Fruit fly (Drosophila melanogaster) whole organism, prepupa: ENCODE measurements around the gene chas.

Experiments
- Blimp-1 ChIP-seq: fragments of 200-800 bp; sonication (Bioruptor generic); optimal IDR thresholded peaks from 3 replicates; lab custom pipeline; 2017; ENCODE audit warnings: missing biosample characterization, missing genetic modification characterization, mild to moderate bottlenecking, moderate library complexity, missing genetic modification reagents
- CG10669 ChIP-seq: fragments of 200-800 bp; sonication (Bioruptor generic); optimal IDR thresholded peaks from 3 replicates; lab custom pipeline; 2018; ENCODE audit warnings: missing biosample characterization, mild to moderate bottlenecking, missing genetic modification characterization, moderate library complexity
- CG11294 ChIP-seq: fragments of 200-800 bp; sonication (Bioruptor generic); IDR thresholded peaks from 2 replicates; pipeline ENCODE4 v1.3.6; 2022; ENCODE audit warnings: missing biosample characterization, missing genetic modification characterization
- CG11762 ChIP-seq: fragments of 200-800 bp; sonication (Bioruptor generic); optimal IDR thresholded peaks from 3 replicates; lab custom pipeline; 2016; ENCODE audit warnings: missing biosample characterization, missing genetic modification characterization; ENCODE audit not compliant: insufficient read depth
- CG1621 ChIP-seq: fragments of 200-800 bp; sonication (Bioruptor generic); optimal IDR thresholded peaks from 3 replicates; lab custom pipeline; 2018; ENCODE audit warnings: missing biosample characterization, mild to moderate bottlenecking, missing genetic modification characterization
- CG16779 ChIP-seq: fragments of 200-800 bp; sonication (Bioruptor generic); optimal IDR thresholded peaks from 3 replicates; lab custom pipeline; 2017; ENCODE audit warnings: missing biosample characterization, mild to moderate bottlenecking, missing genetic modification characterization
- CG3032 ChIP-seq: fragments of 200-800 bp; optimal IDR thresholded peaks from 2 replicates; lab custom pipeline; 2019; ENCODE audit warnings: missing biosample characterization, mild to moderate bottlenecking, missing genetic modification characterization, moderate library complexity
- CG32006 ChIP-seq: fragments of 200-800 bp; sonication (Bioruptor generic); optimal IDR thresholded peaks from 3 replicates; lab custom pipeline; 2017; ENCODE audit warnings: missing biosample characterization, mild to moderate bottlenecking, missing genetic modification characterization
- CG34406 ChIP-seq: fragments of 200-800 bp; sonication (Bioruptor generic); optimal IDR thresholded peaks from 3 replicates; lab custom pipeline; 2016; ENCODE audit warnings: missing biosample characterization, missing genetic modification characterization
- CG3919 ChIP-seq: fragments of 200-800 bp; sonication (Bioruptor generic); optimal IDR thresholded peaks from 3 replicates; lab custom pipeline; 2016; ENCODE audit warnings: missing biosample characterization, missing genetic modification characterization
- CG4318 ChIP-seq: fragments of 200-800 bp; sonication (Bioruptor generic); optimal IDR thresholded peaks from 3 replicates; lab custom pipeline; 2017; ENCODE audit warnings: missing biosample characterization, mild to moderate bottlenecking, missing genetic modification characterization
- CG6163 ChIP-seq: fragments of 200-800 bp; sonication (Bioruptor generic); IDR thresholded peaks from 3 replicates; pipeline ENCODE4 v1.3.6; 2022; ENCODE audit warnings: missing biosample characterization, missing genetic modification characterization
- CG6276 ChIP-seq: fragments of 200-800 bp; sonication (Bioruptor generic); optimal IDR thresholded peaks from 2 replicates; lab custom pipeline; 2017; ENCODE audit warnings: missing biosample characterization, mild to moderate bottlenecking, missing genetic modification characterization
- CG6792 ChIP-seq: fragments of 200-800 bp; sonication (Bioruptor generic); optimal IDR thresholded peaks from 3 replicates; lab custom pipeline; 2016; ENCODE audit warnings: missing biosample characterization, missing genetic modification characterization
- CG6854 ChIP-seq: fragments of 200-800 bp; sonication (Bioruptor generic); optimal IDR thresholded peaks from 2 replicates; lab custom pipeline; 2017; ENCODE audit warnings: missing biosample characterization, mild to moderate bottlenecking, missing genetic modification characterization
- CG7368 ChIP-seq: fragments of 200-800 bp; sonication (Bioruptor generic); optimal IDR thresholded peaks from 3 replicates; lab custom pipeline; 2016; ENCODE audit warnings: missing biosample characterization, missing genetic modification characterization
- CG8119 ChIP-seq: fragments of 200-800 bp; sonication (Bioruptor generic); IDR thresholded peaks from 3 replicates; pipeline ENCODE4 v1.3.6; 2022; ENCODE audit warnings: missing biosample characterization, missing genetic modification characterization
- CG8319 ChIP-seq: fragments of 200-800 bp; sonication (Bioruptor generic); optimal IDR thresholded peaks from 3 replicates; lab custom pipeline; 2016; ENCODE audit warnings: missing biosample characterization, missing genetic modification characterization
- CG8632 ChIP-seq: fragments of 200-800 bp; sonication (Bioruptor generic); optimal IDR thresholded peaks from 3 replicates; lab custom pipeline; 2016; ENCODE audit warnings: missing biosample characterization, missing genetic modification characterization
- CG9139 ChIP-seq: fragments of 200-800 bp; sonication (Bioruptor generic); optimal IDR thresholded peaks from 3 replicates; lab custom pipeline; 2017; ENCODE audit warnings: missing biosample characterization, mild to moderate bottlenecking, missing genetic modification characterization
- Eip93F ChIP-seq: fragments of 200-800 bp; sonication (Bioruptor generic); optimal IDR thresholded peaks from 2 replicates; lab custom pipeline; 2016; ENCODE audit warnings: missing biosample characterization, mild to moderate bottlenecking, missing genetic modification characterization
- Ets21C ChIP-seq: fragments of 200-800 bp; sonication (Bioruptor generic); optimal IDR thresholded peaks from 3 replicates; lab custom pipeline; 2016; ENCODE audit warnings: missing biosample characterization, missing genetic modification characterization
- Ets96B ChIP-seq: fragments of 200-800 bp; optimal IDR thresholded peaks from 2 replicates; lab custom pipeline; 2019; ENCODE audit warnings: missing biosample characterization, mild to moderate bottlenecking, missing genetic modification characterization, moderate library complexity
- Gug ChIP-seq: fragments of 200-800 bp; sonication (Bioruptor generic); IDR thresholded peaks from 2 replicates; pipeline ENCODE4 v1.3.6; 2022; ENCODE audit warnings: missing biosample characterization, missing genetic modification characterization
- Hr38 ChIP-seq: sonication (Bioruptor generic); optimal IDR thresholded peaks from 2 replicates; lab custom pipeline; 2016; ENCODE audit warnings: missing biosample characterization, missing genetic modification characterization
- Hr39 ChIP-seq: fragments of 200-800 bp; sonication (Bioruptor generic); optimal IDR thresholded peaks from 2 replicates; lab custom pipeline; 2016; ENCODE audit warnings: missing biosample characterization, missing genetic modification characterization
- Hr4 ChIP-seq: fragments of 200-800 bp; sonication (Bioruptor generic); optimal IDR thresholded peaks from 3 replicates; lab custom pipeline; 2016; ENCODE audit warnings: missing biosample characterization, missing genetic modification characterization
- Lpt ChIP-seq: fragments of 200-800 bp; sonication (Bioruptor generic); optimal IDR thresholded peaks from 3 replicates; lab custom pipeline; 2016; ENCODE audit warnings: missing biosample characterization, missing genetic modification characterization
- Met ChIP-seq: fragments of 200-800 bp; sonication (Bioruptor generic); optimal IDR thresholded peaks from 3 replicates; lab custom pipeline; 2016; ENCODE audit warnings: missing biosample characterization, missing genetic modification characterization
- Sox102F ChIP-seq: fragments of 200-800 bp; sonication (Bioruptor generic); optimal IDR thresholded peaks from 2 replicates; lab custom pipeline; 2016; ENCODE audit warnings: missing biosample characterization, mild to moderate bottlenecking, missing genetic modification characterization
- acj6 ChIP-seq: fragments of 200-800 bp; sonication (Bioruptor generic); optimal IDR thresholded peaks from 3 replicates; lab custom pipeline; 2016; ENCODE audit warnings: missing biosample characterization, missing genetic modification characterization
- cyc ChIP-seq: fragments of 200-800 bp; sonication (Bioruptor generic); optimal IDR thresholded peaks from 3 replicates; lab custom pipeline; 2016; ENCODE audit warnings: missing biosample characterization, missing genetic modification characterization
- dac ChIP-seq: fragments of 200-800 bp; sonication (Bioruptor generic); optimal IDR thresholded peaks from 2 replicates; lab custom pipeline; 2017; ENCODE audit warnings: missing biosample characterization, mild to moderate bottlenecking, missing genetic modification characterization
- dsx ChIP-seq: fragments of 200-800 bp; optimal IDR thresholded peaks from 3 replicates; lab custom pipeline; 2019; ENCODE audit warnings: missing biosample characterization, mild to moderate bottlenecking, missing genetic modification characterization, moderate library complexity; ENCODE audit not compliant: poor library complexity, severe bottlenecking
- esn ChIP-seq: fragments of 200-800 bp; sonication (Bioruptor generic); optimal IDR thresholded peaks from 2 replicates; lab custom pipeline; 2016; ENCODE audit warnings: missing biosample characterization, mild to moderate bottlenecking, missing genetic modification characterization, moderate library complexity
- fd59A ChIP-seq: fragments of 200-800 bp; sonication (Bioruptor generic); optimal IDR thresholded peaks from 2 replicates; lab custom pipeline; 2017; ENCODE audit warnings: missing biosample characterization, mild to moderate bottlenecking, missing genetic modification characterization, missing genetic modification reagents
- fd85E ChIP-seq: fragments of 200-800 bp; sonication (Bioruptor generic); optimal IDR thresholded peaks from 3 replicates; lab custom pipeline; 2016; ENCODE audit warnings: missing biosample characterization, missing genetic modification characterization
- lz ChIP-seq: fragments of 200-800 bp; sonication (Bioruptor generic); optimal IDR thresholded peaks from 3 replicates; lab custom pipeline; 2016; ENCODE audit warnings: missing biosample characterization, missing genetic modification characterization
- pdm3 ChIP-seq: fragments of 200-800 bp; sonication (Bioruptor generic); optimal IDR thresholded peaks from 3 replicates; lab custom pipeline; 2016; ENCODE audit warnings: missing biosample characterization, missing genetic modification characterization
- salr ChIP-seq, 2 experiments: fragments of 200-800 bp; sonication (Bioruptor generic); optimal IDR thresholded peaks; 3 replicates each; lab custom pipeline; 2016 to 2018; ENCODE audit warnings: missing biosample characterization in 2 of 2, missing genetic modification characterization in 2 of 2, mild to moderate bottlenecking in 1 of 2
- spab ChIP-seq: fragments of 200-800 bp; sonication (Bioruptor generic); optimal IDR thresholded peaks from 2 replicates; lab custom pipeline; 2017; ENCODE audit warnings: missing biosample characterization, mild to moderate bottlenecking, missing genetic modification characterization, missing genetic modification reagents
- svp ChIP-seq: fragments of 200-800 bp; sonication (Bioruptor generic); peaks from one replicate; lab custom pipeline; 2016; ENCODE audit warnings: missing biosample characterization, missing genetic modification characterization
- topi ChIP-seq: fragments of 200-800 bp; sonication (Bioruptor generic); optimal IDR thresholded peaks from 3 replicates; lab custom pipeline; 2016; ENCODE audit warnings: missing biosample characterization, missing genetic modification characterization
- vri ChIP-seq: fragments of 200-800 bp; sonication (Bioruptor generic); optimal IDR thresholded peaks from 3 replicates; lab custom pipeline; 2016; ENCODE audit warnings: missing biosample characterization, mild to moderate bottlenecking, missing genetic modification characterization

Gene chas

dm6 chrX:17686179-17686578, 12.4 kb downstream of the chas start (continued):
- TF ChIP-seq Ets21C (GFP tag; lab: Kevin White, UChicago) (no peak), Hr38 (no peak), Eip93F (no peak), dsx (peak; percentile 22), pdm3 (GFP tag; lab: Kevin White, UChicago) (peak; percentile 2), CG6854 (GFP tag; lab: Kevin White, UChicago) (no peak), CG3919 (GFP tag; lab: Kevin White, UChicago) (peak; percentile 37), CG8119 (peak; percentile 48; the same call in 2 of the 3 replicates), Hr4 (peak; percentile 44), fd85E (GFP tag; lab: Kevin White, UChicago) (no peak), Hr39 (GFP tag; lab: Kevin White, UChicago) (no peak), salr (GFP tag; optimal IDR thresholded peaks at IDR 0.05; lab: Kevin White, UChicago) (peak in 1 of 2 experiments; percentile 16), acj6 (GFP tag; lab: Kevin White, UChicago) (peak; percentile 53), CG6276 (GFP tag; lab: Kevin White, UChicago) (peak; percentile 66), spab (GFP tag; lab: Kevin White, UChicago) (peak; percentile 21), CG8632 (GFP tag; lab: Kevin White, UChicago) (no peak), CG4318 (GFP tag; lab: Kevin White, UChicago) (peak; percentile 29), CG34406 (GFP tag; lab: Kevin White, UChicago) (no peak)
- TF ChIP-seq, all 60 proteins: peak for 25

- no peak for TF ChIP-seq CG6792 (GFP tag; lab: Kevin White, UChicago)
- TF ChIP-seq CG11294 (GFP tag; lab: Robert Waterston, UW) = no peak
- TF ChIP-seq esn = no peak
- no peak for TF ChIP-seq CG3032
- TF ChIP-seq CG6163 (GFP tag; lab: Robert Waterston, UW) = no peak
- TF ChIP-seq CG32006 (GFP tag; lab: Kevin White, UChicago) = no peak
- no peak for TF ChIP-seq Hr4
- no peak for TF ChIP-seq CG6854 (GFP tag; lab: Kevin White, UChicago)
- TF ChIP-seq spab (GFP tag; lab: Kevin White, UChicago) = no peak
- TF ChIP-seq CG4318 (GFP tag; lab: Kevin White, UChicago) = no peak
Observed at dm6 chrX:17683506-17683858, 15.0 kb downstream of the chas start.

dm6 chrX:17682745-17683505, 15.6 kb downstream of the chas start:
- TF ChIP-seq Sox102F (GFP tag; lab: Kevin White, UChicago) = peak; percentile 90
- peak; percentile 97 for TF ChIP-seq esn
- peak; percentile 90 for TF ChIP-seq CG9139 (GFP tag; lab: Kevin White, UChicago)
- peak; percentile 92 for TF ChIP-seq CG8632 (GFP tag; lab: Kevin White, UChicago)
- TF ChIP-seq vri (GFP tag; lab: Kevin White, UChicago) = peak; percentile 88
- TF ChIP-seq pdm3 (GFP tag; lab: Kevin White, UChicago) = peak; percentile 95
- peak; percentile 94 for TF ChIP-seq Met
- peak; percentile 94 for TF ChIP-seq lz (GFP tag; lab: Kevin White, UChicago)
- peak; percentile 89 for TF ChIP-seq CG10669 (GFP tag; lab: Kevin White, UChicago)
- peak; percentile 91 for TF ChIP-seq CG11762 (GFP tag; lab: Kevin White, UChicago)
- peak; percentile 93 for TF ChIP-seq acj6 (GFP tag; lab: Kevin White, UChicago)
- TF ChIP-seq Ets96B (tag; lab: Kevin White, UChicago) = peak; percentile 85
- peak; percentile 94 for TF ChIP-seq Lpt (GFP tag; lab: Kevin White, UChicago)
- TF ChIP-seq topi = peak; percentile 96
- peak; percentile 93 for TF ChIP-seq Gug
- peak; percentile 84 for TF ChIP-seq fd59A (GFP tag; lab: Kevin White, UChicago)
- peak; percentile 86 for TF ChIP-seq CG1621 (tag; lab: Kevin White, UChicago)
- TF ChIP-seq CG6854 (GFP tag; lab: Kevin White, UChicago) = peak; percentile 92
- TF ChIP-seq CG32006 (GFP tag; lab: Kevin White, UChicago) = peak; percentile 95
- TF ChIP-seq CG11294 (GFP tag; lab: Robert Waterston, UW) = peak; percentile 89
- TF ChIP-seq Eip93F = peak; percentile 92
- TF ChIP-seq Hr38 = no peak
- TF ChIP-seq salr (GFP tag; optimal IDR thresholded peaks at IDR 0.05; lab: Kevin White, UChicago) = peak; percentile 80 to 91
- peak; percentile 81 for TF ChIP-seq Ets21C (GFP tag; lab: Kevin White, UChicago)
- TF ChIP-seq Blimp-1 = peak; percentile 80
- TF ChIP-seq CG16779 (tag; lab: Kevin White, UChicago) = peak; percentile 91
- TF ChIP-seq cyc (GFP tag; lab: Kevin White, UChicago) = peak; percentile 91
- TF ChIP-seq svp = peak; percentile 97
- peak; percentile 84 for TF ChIP-seq CG4318 (GFP tag; lab: Kevin White, UChicago)
- TF ChIP-seq CG7368 (GFP tag; lab: Kevin White, UChicago) = peak; percentile 88
- peak; percentile 91 for TF ChIP-seq CG8319 (GFP tag; lab: Kevin White, UChicago)
- TF ChIP-seq CG8119 = peak; percentile 98
- peak; percentile 85 for TF ChIP-seq dac (GFP tag; lab: Kevin White, UChicago)
